Fruit fly (Drosophila melanogaster) whole organism, prepupa: ENCODE measurements around the gene ouib.

Experiments used
- Blimp-1 ChIP-seq: fragments of 200-800 bp; sonication (Bioruptor generic); optimal IDR thresholded peaks from 3 replicates; lab custom pipeline; 2017; ENCODE audit warnings: missing biosample characterization, missing genetic modification characterization, mild to moderate bottlenecking, moderate library complexity, missing genetic modification reagents
- CG10631 ChIP-seq: fragments of 200-800 bp; sonication (Bioruptor generic); optimal IDR thresholded peaks from 2 replicates; lab custom pipeline; 2016; ENCODE audit warnings: missing biosample characterization, missing genetic modification characterization
- CG11762 ChIP-seq: fragments of 200-800 bp; sonication (Bioruptor generic); optimal IDR thresholded peaks from 3 replicates; lab custom pipeline; 2016; ENCODE audit warnings: missing biosample characterization, missing genetic modification characterization; ENCODE audit not compliant: insufficient read depth
- CG11902 ChIP-seq: fragments of 200-800 bp; sonication (Bioruptor generic); optimal IDR thresholded peaks from 3 replicates; lab custom pipeline; 2016; ENCODE audit warnings: missing biosample characterization, missing genetic modification characterization
- CG15336 ChIP-seq: fragments of 200-800 bp; sonication (Bioruptor generic); IDR thresholded peaks from 2 replicates; pipeline ENCODE4 v1.3.6; 2022; ENCODE audit warnings: missing biosample characterization, missing genetic modification characterization
- CG16779 ChIP-seq: fragments of 200-800 bp; sonication (Bioruptor generic); optimal IDR thresholded peaks from 3 replicates; lab custom pipeline; 2017; ENCODE audit warnings: missing biosample characterization, mild to moderate bottlenecking, missing genetic modification characterization
- CG32006 ChIP-seq: fragments of 200-800 bp; sonication (Bioruptor generic); optimal IDR thresholded peaks from 3 replicates; lab custom pipeline; 2017; ENCODE audit warnings: missing biosample characterization, mild to moderate bottlenecking, missing genetic modification characterization
- CG3919 ChIP-seq: fragments of 200-800 bp; sonication (Bioruptor generic); optimal IDR thresholded peaks from 3 replicates; lab custom pipeline; 2016; ENCODE audit warnings: missing biosample characterization, missing genetic modification characterization
- CG4318 ChIP-seq: fragments of 200-800 bp; sonication (Bioruptor generic); optimal IDR thresholded peaks from 3 replicates; lab custom pipeline; 2017; ENCODE audit warnings: missing biosample characterization, mild to moderate bottlenecking, missing genetic modification characterization
- CG6163 ChIP-seq: fragments of 200-800 bp; sonication (Bioruptor generic); IDR thresholded peaks from 3 replicates; pipeline ENCODE4 v1.3.6; 2022; ENCODE audit warnings: missing biosample characterization, missing genetic modification characterization
- CG6276 ChIP-seq: fragments of 200-800 bp; sonication (Bioruptor generic); optimal IDR thresholded peaks from 2 replicates; lab custom pipeline; 2017; ENCODE audit warnings: missing biosample characterization, mild to moderate bottlenecking, missing genetic modification characterization
- CG6792 ChIP-seq: fragments of 200-800 bp; sonication (Bioruptor generic); optimal IDR thresholded peaks from 3 replicates; lab custom pipeline; 2016; ENCODE audit warnings: missing biosample characterization, missing genetic modification characterization
- CG6854 ChIP-seq: fragments of 200-800 bp; sonication (Bioruptor generic); optimal IDR thresholded peaks from 2 replicates; lab custom pipeline; 2017; ENCODE audit warnings: missing biosample characterization, mild to moderate bottlenecking, missing genetic modification characterization
- CG7368 ChIP-seq: fragments of 200-800 bp; sonication (Bioruptor generic); optimal IDR thresholded peaks from 3 replicates; lab custom pipeline; 2016; ENCODE audit warnings: missing biosample characterization, missing genetic modification characterization
- CG8319 ChIP-seq: fragments of 200-800 bp; sonication (Bioruptor generic); optimal IDR thresholded peaks from 3 replicates; lab custom pipeline; 2016; ENCODE audit warnings: missing biosample characterization, missing genetic modification characterization
- CG9139 ChIP-seq: fragments of 200-800 bp; sonication (Bioruptor generic); optimal IDR thresholded peaks from 3 replicates; lab custom pipeline; 2017; ENCODE audit warnings: missing biosample characterization, mild to moderate bottlenecking, missing genetic modification characterization
- Eip75B ChIP-seq: fragments of 200-800 bp; sonication (Bioruptor generic); optimal IDR thresholded peaks from 3 replicates; lab custom pipeline; 2016; ENCODE audit warnings: missing biosample characterization, missing genetic modification characterization
- Eip78C ChIP-seq: fragments of 200-800 bp; sonication (Bioruptor generic); peaks from one replicate; lab custom pipeline; 2016; ENCODE audit warnings: missing biosample characterization, missing genetic modification characterization
- Eip93F ChIP-seq: fragments of 200-800 bp; sonication (Bioruptor generic); optimal IDR thresholded peaks from 2 replicates; lab custom pipeline; 2016; ENCODE audit warnings: missing biosample characterization, mild to moderate bottlenecking, missing genetic modification characterization
- Ets21C ChIP-seq: fragments of 200-800 bp; sonication (Bioruptor generic); optimal IDR thresholded peaks from 3 replicates; lab custom pipeline; 2016; ENCODE audit warnings: missing biosample characterization, missing genetic modification characterization
- Hr38 ChIP-seq: sonication (Bioruptor generic); optimal IDR thresholded peaks from 2 replicates; lab custom pipeline; 2016; ENCODE audit warnings: missing biosample characterization, missing genetic modification characterization
- Hr39 ChIP-seq: fragments of 200-800 bp; sonication (Bioruptor generic); optimal IDR thresholded peaks from 2 replicates; lab custom pipeline; 2016; ENCODE audit warnings: missing biosample characterization, missing genetic modification characterization
- Lpt ChIP-seq: fragments of 200-800 bp; sonication (Bioruptor generic); optimal IDR thresholded peaks from 3 replicates; lab custom pipeline; 2016; ENCODE audit warnings: missing biosample characterization, missing genetic modification characterization
- Met ChIP-seq: fragments of 200-800 bp; sonication (Bioruptor generic); optimal IDR thresholded peaks from 3 replicates; lab custom pipeline; 2016; ENCODE audit warnings: missing biosample characterization, missing genetic modification characterization
- Smox ChIP-seq: fragments of 200-800 bp; sonication (Bioruptor generic); optimal IDR thresholded peaks from 3 replicates; lab custom pipeline; 2016; ENCODE audit warnings: missing biosample characterization, missing genetic modification characterization
- Sox102F ChIP-seq: fragments of 200-800 bp; sonication (Bioruptor generic); optimal IDR thresholded peaks from 2 replicates; lab custom pipeline; 2016; ENCODE audit warnings: missing biosample characterization, mild to moderate bottlenecking, missing genetic modification characterization
- Sox15 ChIP-seq: fragments of 200-800 bp; sonication (Bioruptor generic); optimal IDR thresholded peaks from 3 replicates; lab custom pipeline; 2016; ENCODE audit warnings: missing biosample characterization, missing genetic modification characterization
- cyc ChIP-seq: fragments of 200-800 bp; sonication (Bioruptor generic); optimal IDR thresholded peaks from 3 replicates; lab custom pipeline; 2016; ENCODE audit warnings: missing biosample characterization, missing genetic modification characterization
- dac ChIP-seq: fragments of 200-800 bp; sonication (Bioruptor generic); optimal IDR thresholded peaks from 2 replicates; lab custom pipeline; 2017; ENCODE audit warnings: missing biosample characterization, mild to moderate bottlenecking, missing genetic modification characterization
- dsx ChIP-seq: fragments of 200-800 bp; optimal IDR thresholded peaks from 3 replicates; lab custom pipeline; 2019; ENCODE audit warnings: missing biosample characterization, mild to moderate bottlenecking, missing genetic modification characterization, moderate library complexity; ENCODE audit not compliant: poor library complexity, severe bottlenecking
- esn ChIP-seq: fragments of 200-800 bp; sonication (Bioruptor generic); optimal IDR thresholded peaks from 2 replicates; lab custom pipeline; 2016; ENCODE audit warnings: missing biosample characterization, mild to moderate bottlenecking, missing genetic modification characterization, moderate library complexity
- fd59A ChIP-seq: fragments of 200-800 bp; sonication (Bioruptor generic); optimal IDR thresholded peaks from 2 replicates; lab custom pipeline; 2017; ENCODE audit warnings: missing biosample characterization, mild to moderate bottlenecking, missing genetic modification characterization, missing genetic modification reagents
- fkh ChIP-seq: fragments of 200-800 bp; sonication (Bioruptor generic); optimal IDR thresholded peaks from 3 replicates; lab custom pipeline; 2017; ENCODE audit warnings: missing biosample characterization, mild to moderate bottlenecking, missing genetic modification characterization, moderate library complexity
- pdm3 ChIP-seq: fragments of 200-800 bp; sonication (Bioruptor generic); optimal IDR thresholded peaks from 3 replicates; lab custom pipeline; 2016; ENCODE audit warnings: missing biosample characterization, missing genetic modification characterization
- salr ChIP-seq, 2 experiments: fragments of 200-800 bp; sonication (Bioruptor generic); optimal IDR thresholded peaks; 3 replicates each; lab custom pipeline; 2016 to 2018; ENCODE audit warnings: missing biosample characterization in 2 of 2, missing genetic modification characterization in 2 of 2, mild to moderate bottlenecking in 1 of 2
- spab ChIP-seq: fragments of 200-800 bp; sonication (Bioruptor generic); optimal IDR thresholded peaks from 2 replicates; lab custom pipeline; 2017; ENCODE audit warnings: missing biosample characterization, mild to moderate bottlenecking, missing genetic modification characterization, missing genetic modification reagents
- ss ChIP-seq, 2 experiments: fragments of 200-800 bp; sonication (Bioruptor generic); optimal IDR thresholded peaks; 2 replicates in 1 of 2; 3 replicates in 1 of 2; lab custom pipeline; 2017 to 2018; ENCODE audit warnings: mild to moderate bottlenecking in 2 of 2, missing biosample characterization in 2 of 2, missing genetic modification characterization in 2 of 2, moderate library complexity in 1 of 2
- svp ChIP-seq: fragments of 200-800 bp; sonication (Bioruptor generic); peaks from one replicate; lab custom pipeline; 2016; ENCODE audit warnings: missing biosample characterization, missing genetic modification characterization
- vri ChIP-seq: fragments of 200-800 bp; sonication (Bioruptor generic); optimal IDR thresholded peaks from 3 replicates; lab custom pipeline; 2016; ENCODE audit warnings: missing biosample characterization, mild to moderate bottlenecking, missing genetic modification characterization

ouib gene

dm6 chr3R:8747871-8748775, 22.8 kb downstream of the ouib start (continued):
- TF ChIP-seq CG32006 (GFP tag; lab: Kevin White, UChicago) (peak; percentile 89), ss (GFP tag; optimal IDR thresholded peaks at IDR 0.05; lab: Kevin White, UChicago) (peak; percentile 49 to 76), CG15336 (GFP tag; lab: Robert Waterston, UW) (peak; percentile 88), spab (GFP tag; lab: Kevin White, UChicago) (peak; percentile 17), CG4318 (GFP tag; lab: Kevin White, UChicago) (peak; percentile 67), esn (peak; percentile 90), dsx (peak; percentile 72), CG6854 (GFP tag; lab: Kevin White, UChicago) (peak; percentile 33), Hr38 (GFP tag; lab: Kevin White, UChicago) (no peak), CG6276 (peak; percentile 85), CG11902 (GFP tag; lab: Kevin White, UChicago) (peak; percentile 52), Lpt (GFP tag; lab: Kevin White, UChicago) (peak; percentile 69), Eip75B (GFP tag; lab: Kevin White, UChicago) (peak; percentile 77), Blimp-1 (peak; percentile 66), CG11762 (peak; percentile 68), CG7368 (peak; percentile 69), Eip78C (GFP tag; lab: Kevin White, UChicago) (peak; percentile 96), pdm3 (GFP tag; lab: Kevin White, UChicago) (peak; percentile 85), CG10631 (GFP tag; lab: Kevin White, UChicago) (peak; percentile 72), CG9139 (GFP tag; lab: Kevin White, UChicago) (peak; percentile 35), cyc (peak; percentile 77), Ets21C (GFP tag; lab: Kevin White, UChicago) (peak; percentile 60), fkh (GFP tag; lab: Kevin White, UChicago) (no peak), svp (peak; percentile 89)

DNA sequence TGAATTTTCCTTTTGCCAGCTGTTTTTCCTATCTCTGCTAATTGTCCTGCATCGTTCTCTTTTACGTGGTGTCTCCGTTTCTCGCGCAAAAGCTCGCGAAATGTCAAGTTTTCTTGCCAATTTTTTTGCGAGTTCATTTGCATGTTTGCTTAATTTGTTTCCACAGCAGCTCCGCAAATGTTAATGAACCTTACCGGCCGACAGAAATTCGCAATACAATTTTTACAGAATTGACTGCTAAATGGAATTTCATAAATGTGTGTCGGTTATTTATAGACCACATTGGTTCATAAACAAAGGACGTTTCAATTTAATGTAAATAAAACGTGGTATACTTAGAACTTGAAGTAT, 23.5 kb downstream of the ouib start:
- no peak for TF ChIP-seq Smox (GFP tag; lab: Kevin White, UChicago)
- TF ChIP-seq CG32006 (GFP tag; lab: Kevin White, UChicago), result no peak
- TF ChIP-seq vri, result no peak
- TF ChIP-seq dac (GFP tag; lab: Kevin White, UChicago), result no peak
- no peak for TF ChIP-seq CG6792
- TF ChIP-seq Met (GFP tag; lab: Kevin White, UChicago), result no peak
- TF ChIP-seq CG8319 (GFP tag; lab: Kevin White, UChicago), result no peak
- no peak for TF ChIP-seq Eip75B (GFP tag; lab: Kevin White, UChicago)
- TF ChIP-seq Eip78C (GFP tag; lab: Kevin White, UChicago), result no peak
- TF ChIP-seq CG6163 (GFP tag; lab: Robert Waterston, UW), result no peak
- TF ChIP-seq CG3919 (GFP tag; lab: Kevin White, UChicago), result no peak
- no peak for TF ChIP-seq fd59A (GFP tag; lab: Kevin White, UChicago)
- TF ChIP-seq Sox102F (GFP tag; lab: Kevin White, UChicago), result no peak
- TF ChIP-seq CG11902 (GFP tag; lab: Kevin White, UChicago), result no peak
- TF ChIP-seq Sox15 (GFP tag; lab: Kevin White, UChicago), result no peak
- no peak for TF ChIP-seq Eip93F (GFP tag; lab: Kevin White, UChicago)
- no peak for TF ChIP-seq spab (GFP tag; lab: Kevin White, UChicago)
- TF ChIP-seq pdm3 (GFP tag; lab: Kevin White, UChicago), result no peak
- TF ChIP-seq svp, result no peak

dm6 chr3R:8767998-8768397, 42.7 kb downstream of the ouib start, which contains the start of the genes CG34135 and CG11768:
Gene CG34135, minus strand, starts transcription at chr3R:8768191.
Gene CG11768, minus strand, starts transcription at chr3R:8768200.
- no peak for TF ChIP-seq salr (GFP tag; optimal IDR thresholded peaks at IDR 0.05; lab: Kevin White, UChicago)
- TF ChIP-seq Hr39, result no peak
- no peak for TF ChIP-seq vri
- no peak for TF ChIP-seq svp
- no peak for TF ChIP-seq CG16779 (tag; lab: Kevin White, UChicago)
- no peak for TF ChIP-seq ss (GFP tag; optimal IDR thresholded peaks at IDR 0.05; lab: Kevin White, UChicago)
- no peak for TF ChIP-seq pdm3 (GFP tag; lab: Kevin White, UChicago)
- no peak for TF ChIP-seq Met (GFP tag; lab: Kevin White, UChicago)
- TF ChIP-seq Sox102F (GFP tag; lab: Kevin White, UChicago), result no peak
- TF ChIP-seq Lpt (GFP tag; lab: Kevin White, UChicago), result no peak
- no peak for TF ChIP-seq CG8319 (GFP tag; lab: Kevin White, UChicago)
